Fruit fly (Drosophila melanogaster) whole organism, prepupa: Measurements from ENCODE around the gene CG13113.

Experiments
- CG10631 ChIP-seq: fragments of 200-800 bp; sonication (Bioruptor generic); optimal IDR thresholded peaks from 2 replicates; lab custom pipeline; 2016; ENCODE audit warnings: missing biosample characterization, missing genetic modification characterization
- CG10669 ChIP-seq: fragments of 200-800 bp; sonication (Bioruptor generic); optimal IDR thresholded peaks from 3 replicates; lab custom pipeline; 2018; ENCODE audit warnings: missing biosample characterization, mild to moderate bottlenecking, missing genetic modification characterization, moderate library complexity
- CG11294 ChIP-seq: fragments of 200-800 bp; sonication (Bioruptor generic); IDR thresholded peaks from 2 replicates; pipeline ENCODE4 v1.3.6; 2022; ENCODE audit warnings: missing biosample characterization, missing genetic modification characterization
- CG15336 ChIP-seq: fragments of 200-800 bp; sonication (Bioruptor generic); IDR thresholded peaks from 2 replicates; pipeline ENCODE4 v1.3.6; 2022; ENCODE audit warnings: missing biosample characterization, missing genetic modification characterization
- CG1621 ChIP-seq: fragments of 200-800 bp; sonication (Bioruptor generic); optimal IDR thresholded peaks from 3 replicates; lab custom pipeline; 2018; ENCODE audit warnings: missing biosample characterization, mild to moderate bottlenecking, missing genetic modification characterization
- CG16779 ChIP-seq: fragments of 200-800 bp; sonication (Bioruptor generic); optimal IDR thresholded peaks from 3 replicates; lab custom pipeline; 2017; ENCODE audit warnings: missing biosample characterization, mild to moderate bottlenecking, missing genetic modification characterization
- CG3032 ChIP-seq: fragments of 200-800 bp; optimal IDR thresholded peaks from 2 replicates; lab custom pipeline; 2019; ENCODE audit warnings: missing biosample characterization, mild to moderate bottlenecking, missing genetic modification characterization, moderate library complexity
- CG34406 ChIP-seq: fragments of 200-800 bp; sonication (Bioruptor generic); optimal IDR thresholded peaks from 3 replicates; lab custom pipeline; 2016; ENCODE audit warnings: missing biosample characterization, missing genetic modification characterization
- CG3919 ChIP-seq: fragments of 200-800 bp; sonication (Bioruptor generic); optimal IDR thresholded peaks from 3 replicates; lab custom pipeline; 2016; ENCODE audit warnings: missing biosample characterization, missing genetic modification characterization
- CG4318 ChIP-seq: fragments of 200-800 bp; sonication (Bioruptor generic); optimal IDR thresholded peaks from 3 replicates; lab custom pipeline; 2017; ENCODE audit warnings: missing biosample characterization, mild to moderate bottlenecking, missing genetic modification characterization
- CG6163 ChIP-seq: fragments of 200-800 bp; sonication (Bioruptor generic); IDR thresholded peaks from 3 replicates; pipeline ENCODE4 v1.3.6; 2022; ENCODE audit warnings: missing biosample characterization, missing genetic modification characterization
- CG6276 ChIP-seq: fragments of 200-800 bp; sonication (Bioruptor generic); optimal IDR thresholded peaks from 2 replicates; lab custom pipeline; 2017; ENCODE audit warnings: missing biosample characterization, mild to moderate bottlenecking, missing genetic modification characterization
- CG6792 ChIP-seq: fragments of 200-800 bp; sonication (Bioruptor generic); optimal IDR thresholded peaks from 3 replicates; lab custom pipeline; 2016; ENCODE audit warnings: missing biosample characterization, missing genetic modification characterization
- CG6808 ChIP-seq: fragments of 200-800 bp; sonication (Bioruptor generic); optimal IDR thresholded peaks from 3 replicates; lab custom pipeline; 2017; ENCODE audit warnings: missing biosample characterization, missing genetic modification characterization, mild to moderate bottlenecking, moderate library complexity, missing genetic modification reagents
- CG7368 ChIP-seq: fragments of 200-800 bp; sonication (Bioruptor generic); optimal IDR thresholded peaks from 3 replicates; lab custom pipeline; 2016; ENCODE audit warnings: missing biosample characterization, missing genetic modification characterization
- CG8119 ChIP-seq: fragments of 200-800 bp; sonication (Bioruptor generic); IDR thresholded peaks from 3 replicates; pipeline ENCODE4 v1.3.6; 2022; ENCODE audit warnings: missing biosample characterization, missing genetic modification characterization
- CG8319 ChIP-seq: fragments of 200-800 bp; sonication (Bioruptor generic); optimal IDR thresholded peaks from 3 replicates; lab custom pipeline; 2016; ENCODE audit warnings: missing biosample characterization, missing genetic modification characterization
- Eip78C ChIP-seq: fragments of 200-800 bp; sonication (Bioruptor generic); peaks from one replicate; lab custom pipeline; 2016; ENCODE audit warnings: missing biosample characterization, missing genetic modification characterization
- Eip93F ChIP-seq: fragments of 200-800 bp; sonication (Bioruptor generic); optimal IDR thresholded peaks from 2 replicates; lab custom pipeline; 2016; ENCODE audit warnings: missing biosample characterization, mild to moderate bottlenecking, missing genetic modification characterization
- Ets21C ChIP-seq: fragments of 200-800 bp; sonication (Bioruptor generic); optimal IDR thresholded peaks from 3 replicates; lab custom pipeline; 2016; ENCODE audit warnings: missing biosample characterization, missing genetic modification characterization
- Gug ChIP-seq: fragments of 200-800 bp; sonication (Bioruptor generic); IDR thresholded peaks from 2 replicates; pipeline ENCODE4 v1.3.6; 2022; ENCODE audit warnings: missing biosample characterization, missing genetic modification characterization
- Hr38 ChIP-seq: sonication (Bioruptor generic); optimal IDR thresholded peaks from 2 replicates; lab custom pipeline; 2016; ENCODE audit warnings: missing biosample characterization, missing genetic modification characterization
- Hr39 ChIP-seq: fragments of 200-800 bp; sonication (Bioruptor generic); optimal IDR thresholded peaks from 2 replicates; lab custom pipeline; 2016; ENCODE audit warnings: missing biosample characterization, missing genetic modification characterization
- Hr4 ChIP-seq: fragments of 200-800 bp; sonication (Bioruptor generic); optimal IDR thresholded peaks from 3 replicates; lab custom pipeline; 2016; ENCODE audit warnings: missing biosample characterization, missing genetic modification characterization
- Lpt ChIP-seq: fragments of 200-800 bp; sonication (Bioruptor generic); optimal IDR thresholded peaks from 3 replicates; lab custom pipeline; 2016; ENCODE audit warnings: missing biosample characterization, missing genetic modification characterization
- Met ChIP-seq: fragments of 200-800 bp; sonication (Bioruptor generic); optimal IDR thresholded peaks from 3 replicates; lab custom pipeline; 2016; ENCODE audit warnings: missing biosample characterization, missing genetic modification characterization
- Smox ChIP-seq: fragments of 200-800 bp; sonication (Bioruptor generic); optimal IDR thresholded peaks from 3 replicates; lab custom pipeline; 2016; ENCODE audit warnings: missing biosample characterization, missing genetic modification characterization
- Sox15 ChIP-seq: fragments of 200-800 bp; sonication (Bioruptor generic); optimal IDR thresholded peaks from 3 replicates; lab custom pipeline; 2016; ENCODE audit warnings: missing biosample characterization, missing genetic modification characterization
- achi ChIP-seq: fragments of 200-800 bp; sonication (Bioruptor generic); optimal IDR thresholded peaks from 3 replicates; lab custom pipeline; 2016; ENCODE audit warnings: missing biosample characterization, missing genetic modification characterization
- acj6 ChIP-seq: fragments of 200-800 bp; sonication (Bioruptor generic); optimal IDR thresholded peaks from 3 replicates; lab custom pipeline; 2016; ENCODE audit warnings: missing biosample characterization, missing genetic modification characterization
- eg ChIP-seq: fragments of 200-800 bp; sonication (Bioruptor generic); IDR thresholded peaks from 3 replicates; pipeline ENCODE4 v1.3.6; 2022; ENCODE audit warnings: missing biosample characterization, missing genetic modification characterization
- esn ChIP-seq: fragments of 200-800 bp; sonication (Bioruptor generic); optimal IDR thresholded peaks from 2 replicates; lab custom pipeline; 2016; ENCODE audit warnings: missing biosample characterization, mild to moderate bottlenecking, missing genetic modification characterization, moderate library complexity
- fd59A ChIP-seq: fragments of 200-800 bp; sonication (Bioruptor generic); optimal IDR thresholded peaks from 2 replicates; lab custom pipeline; 2017; ENCODE audit warnings: missing biosample characterization, mild to moderate bottlenecking, missing genetic modification characterization, missing genetic modification reagents
- fd85E ChIP-seq: fragments of 200-800 bp; sonication (Bioruptor generic); optimal IDR thresholded peaks from 3 replicates; lab custom pipeline; 2016; ENCODE audit warnings: missing biosample characterization, missing genetic modification characterization
- fkh ChIP-seq: fragments of 200-800 bp; sonication (Bioruptor generic); optimal IDR thresholded peaks from 3 replicates; lab custom pipeline; 2017; ENCODE audit warnings: missing biosample characterization, mild to moderate bottlenecking, missing genetic modification characterization, moderate library complexity
- lz ChIP-seq: fragments of 200-800 bp; sonication (Bioruptor generic); optimal IDR thresholded peaks from 3 replicates; lab custom pipeline; 2016; ENCODE audit warnings: missing biosample characterization, missing genetic modification characterization
- net ChIP-seq: fragments of 200-800 bp; sonication (Bioruptor generic); optimal IDR thresholded peaks from 3 replicates; lab custom pipeline; 2016; ENCODE audit warnings: missing biosample characterization, missing genetic modification characterization
- pdm3 ChIP-seq: fragments of 200-800 bp; sonication (Bioruptor generic); optimal IDR thresholded peaks from 3 replicates; lab custom pipeline; 2016; ENCODE audit warnings: missing biosample characterization, missing genetic modification characterization
- spab ChIP-seq: fragments of 200-800 bp; sonication (Bioruptor generic); optimal IDR thresholded peaks from 2 replicates; lab custom pipeline; 2017; ENCODE audit warnings: missing biosample characterization, mild to moderate bottlenecking, missing genetic modification characterization, missing genetic modification reagents
- topi ChIP-seq: fragments of 200-800 bp; sonication (Bioruptor generic); optimal IDR thresholded peaks from 3 replicates; lab custom pipeline; 2016; ENCODE audit warnings: missing biosample characterization, missing genetic modification characterization
- vri ChIP-seq: fragments of 200-800 bp; sonication (Bioruptor generic); optimal IDR thresholded peaks from 3 replicates; lab custom pipeline; 2016; ENCODE audit warnings: missing biosample characterization, mild to moderate bottlenecking, missing genetic modification characterization

Gene CG13113

DNA sequence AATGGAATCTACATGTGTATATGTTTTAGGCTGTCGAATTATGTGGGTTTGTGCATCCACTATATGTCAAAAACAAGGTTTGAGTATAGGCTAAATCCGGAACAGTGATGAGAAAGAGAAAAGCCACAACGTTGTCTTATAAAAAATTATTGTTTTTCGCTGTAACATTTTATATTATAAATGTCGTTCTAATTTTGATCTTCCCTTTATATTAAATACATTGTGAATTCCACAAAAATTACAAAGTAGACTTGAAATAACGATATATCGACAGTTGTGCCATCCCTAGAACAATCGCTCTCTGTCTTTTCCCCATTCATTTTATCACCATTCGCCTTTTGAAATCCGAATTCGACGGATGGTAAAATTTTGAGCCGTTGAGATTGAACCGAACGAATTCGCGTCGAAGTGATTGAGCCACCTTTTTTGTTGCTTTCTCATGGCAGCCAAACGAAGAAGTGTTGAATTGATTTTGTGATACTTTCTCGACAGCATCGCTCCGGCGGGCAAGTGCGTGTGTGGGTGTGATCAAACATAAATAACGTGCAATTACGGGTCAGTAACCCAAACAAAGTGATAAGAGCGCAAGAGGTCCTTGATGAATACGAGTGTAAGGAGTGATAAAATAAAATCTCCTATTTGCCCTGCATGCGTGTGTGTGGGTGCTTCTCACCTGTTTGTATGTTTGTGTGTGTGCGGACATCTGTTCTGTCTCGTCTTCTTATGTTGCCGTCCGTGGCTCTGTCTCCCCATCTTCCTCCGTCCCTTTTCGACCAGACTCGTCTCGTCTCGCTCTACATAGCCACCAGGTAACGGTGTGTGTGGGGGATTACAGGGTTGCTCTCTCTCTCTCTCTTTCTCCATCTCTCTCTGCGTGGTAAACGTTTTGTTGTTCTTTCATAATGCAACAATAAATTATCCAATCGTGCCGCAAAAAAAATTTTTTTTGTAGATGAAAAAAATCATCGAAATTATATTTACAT lies 22.8 kb upstream of the CG13113 start, which contains the start of gene Oatp30B (continued):
- TF ChIP-seq fd59A (GFP tag; lab: Kevin White, UChicago), result peak; percentile 74
- TF ChIP-seq esn (GFP tag; lab: Kevin White, UChicago), result peak; percentile 96
- TF ChIP-seq Smox (GFP tag; lab: Kevin White, UChicago), result peak; percentile 96
- TF ChIP-seq lz (GFP tag; lab: Kevin White, UChicago), result peak; percentile 96
- TF ChIP-seq CG3919, result peak; percentile 93
- peak; percentile 84 for TF ChIP-seq CG16779 (tag; lab: Kevin White, UChicago)
- TF ChIP-seq Met (GFP tag; lab: Kevin White, UChicago), result peak; percentile 93
- peak; percentile 79 for TF ChIP-seq fd85E (GFP tag; lab: Kevin White, UChicago)
- TF ChIP-seq CG6792 (GFP tag; lab: Kevin White, UChicago), result peak; percentile 91
- peak; percentile 21 for TF ChIP-seq Hr38 (GFP tag; lab: Kevin White, UChicago)
- TF ChIP-seq CG10631 (GFP tag; lab: Kevin White, UChicago), result peak; percentile 95
- peak; percentile 53 for TF ChIP-seq fkh (GFP tag; lab: Kevin White, UChicago)
- TF ChIP-seq CG6163 (GFP tag; lab: Robert Waterston, UW), result peak; percentile 97
- peak; percentile 88 for TF ChIP-seq CG7368
- TF ChIP-seq Ets21C (GFP tag; lab: Kevin White, UChicago), result peak; percentile 90

DNA sequence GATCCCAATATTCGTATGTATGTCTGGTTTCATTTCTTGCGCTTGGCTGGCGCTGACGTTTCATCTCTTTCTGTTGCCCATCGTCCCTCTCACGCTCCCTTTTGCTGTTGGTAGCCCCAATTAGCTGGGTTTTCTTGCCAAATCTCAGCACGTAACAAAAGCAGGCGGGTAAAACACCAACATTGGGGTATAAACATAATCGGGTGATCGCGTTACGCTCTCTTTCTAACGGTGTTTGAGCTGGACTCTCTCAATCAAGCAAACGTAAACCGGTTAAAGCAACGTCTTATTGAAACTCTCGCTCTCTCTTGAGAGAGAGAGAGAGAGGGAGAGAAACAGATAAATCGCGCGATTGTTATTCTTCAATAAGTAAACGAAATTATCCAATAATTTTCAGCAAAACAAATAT lies 21.2 kb upstream of the CG13113 start:
- TF ChIP-seq vri (GFP tag; lab: Kevin White, UChicago) (peak; percentile 2), Eip78C (GFP tag; lab: Kevin White, UChicago) (peak; percentile 42), topi (no peak), CG15336 (GFP tag; lab: Robert Waterston, UW) (peak; percentile 34; the same call in 1 of the 2 replicates)

DNA sequence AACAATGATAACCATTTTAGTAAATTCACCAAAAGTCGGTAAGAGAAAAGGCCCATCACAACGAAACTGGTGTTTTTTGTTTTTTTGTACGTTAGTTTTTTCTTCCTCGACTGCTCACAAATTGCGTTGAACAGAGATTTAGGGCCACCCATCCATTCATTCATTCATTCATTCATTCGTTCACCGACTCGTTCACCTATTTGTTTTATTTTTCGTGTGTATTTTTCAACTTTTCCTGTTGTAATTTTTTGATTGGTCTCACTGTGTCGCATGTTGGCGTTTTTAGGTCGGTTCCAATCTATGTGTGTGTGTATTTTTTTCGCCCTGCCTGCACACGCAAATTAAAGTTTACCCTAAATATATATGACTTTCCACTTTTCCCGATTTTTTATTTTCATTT lies 19.1 kb upstream of the CG13113 start:
- no peak for TF ChIP-seq CG8119
- peak; percentile 36 for TF ChIP-seq Eip78C (GFP tag; lab: Kevin White, UChicago)
- TF ChIP-seq esn (GFP tag; lab: Kevin White, UChicago), result no peak
- no peak for TF ChIP-seq fd59A (GFP tag; lab: Kevin White, UChicago)

- TF ChIP-seq CG6276 (GFP tag; lab: Kevin White, UChicago) (peak; percentile 32), acj6 (GFP tag; lab: Kevin White, UChicago) (peak; percentile 13), achi (peak; percentile 23), CG10631 (GFP tag; lab: Kevin White, UChicago) (peak; percentile 26), CG8319 (GFP tag; lab: Kevin White, UChicago) (no peak), lz (GFP tag; lab: Kevin White, UChicago) (no peak), fd85E (GFP tag; lab: Kevin White, UChicago) (no peak), CG34406 (peak; percentile 1), CG3919 (peak; percentile 48), CG11294 (peak; percentile 19; the same call in 1 of the 2 replicates), Sox15 (GFP tag; lab: Kevin White, UChicago) (no peak), topi (no peak), vri (GFP tag; lab: Kevin White, UChicago) (no peak), Eip93F (GFP tag; lab: Kevin White, UChicago) (no peak), CG3032 (no peak), Lpt (GFP tag; lab: Kevin White, UChicago) (peak; percentile 20), CG7368 (peak; percentile 3), Gug (GFP tag; lab: Robert Waterston, UW) (0 out of 2 replicates have a peak, but pooled peaks have one; percentile 21), CG10669 (GFP tag; lab: Kevin White, UChicago) (peak; percentile 54), CG6808 (GFP tag; lab: Kevin White, UChicago) (peak; percentile 65), Hr4 (GFP tag; lab: Kevin White, UChicago) (no peak), CG4318 (GFP tag; lab: Kevin White, UChicago) (no peak), Hr39 (GFP tag; lab: Kevin White, UChicago) (no peak), spab (GFP tag; lab: Kevin White, UChicago) (peak; percentile 54), Smox (GFP tag; lab: Kevin White, UChicago) (no peak), eg (GFP tag; lab: Robert Waterston, UW) (0 out of 3 replicates have a peak, but pooled peaks have one; percentile 29), Met (GFP tag; lab: Kevin White, UChicago) (no peak), fd59A (GFP tag; lab: Kevin White, UChicago) (no peak), Ets21C (GFP tag; lab: Kevin White, UChicago) (no peak), fkh (GFP tag; lab: Kevin White, UChicago) (peak; percentile 99), pdm3 (GFP tag; lab: Kevin White, UChicago) (peak; percentile 1), Hr38 (GFP tag; lab: Kevin White, UChicago) (no peak), net (GFP tag; lab: Kevin White, UChicago) (peak; percentile 47), CG1621 (tag; lab: Kevin White, UChicago) (peak; percentile 56), CG6163 (GFP tag; lab: Robert Waterston, UW) (peak; percentile 59; the same call in 2 of the 3 replicates)
These were observed 18.3 kb upstream of the CG13113 start for dm6 chr2L:9525719-9526118.
